Worm (Caenorhabditis elegans): Measurements from ENCODE around the gene F59E12.15.

F59E12.15 gene

ce11 chrII:5593377-5593932 lies 34.7 kb downstream of the F59E12.15 start, which contains the start of gene cdc-14 (continued):
- TF ChIP-seq rec-8 (tag; optimal IDR thresholded peaks at IDR 0.05) (no peak), hmg-20 (GFP tag; IDR thresholded peaks at IDR 0.05) (no peak), ceh-100 (GFP tag; IDR thresholded peaks at IDR 0.05) (peak; percentile 52; the same call in 1 of the 2 replicates), madf-3 (GFP tag; IDR thresholded peaks at IDR 0.05) (no peak), unc-62 (GFP tag; optimal IDR thresholded peaks at IDR 0.05) (no peak), lir-1 (GFP tag; conservative IDR thresholded peaks at IDR 0.05) (no peak), ztf-28 (GFP tag; IDR thresholded peaks at IDR 0.05) (no peak), Y95B8A.8 (GFP tag; IDR thresholded peaks at IDR 0.05) (no peak), mel-28 (tag; optimal IDR thresholded peaks at IDR 0.05; ENCODE audit: borderline replicate concordance) (no peak), madf-6 (GFP tag; IDR thresholded peaks at IDR 0.05) (no peak), chd-7 (tag; optimal IDR thresholded peaks at IDR 0.05) (peak; percentile 11), B0019.2 (GFP tag; conservative IDR thresholded peaks at IDR 0.05) (no peak), snpc-3.4 (tag; optimal IDR thresholded peaks at IDR 0.05) (no peak), ceh-79 (tag; optimal IDR thresholded peaks at IDR 0.05) (no peak), sptf-2 (GFP tag; optimal IDR thresholded peaks at IDR 0.05) (no peak), C06A6.2 (GFP tag; conservative IDR thresholded peaks at IDR 0.05) (no peak), ceh-58 (GFP tag; IDR thresholded peaks at IDR 0.05) (no peak), Y56A3A.18 (GFP tag; IDR thresholded peaks at IDR 0.05) (no peak), nhr-27 (tag; optimal IDR thresholded peaks at IDR 0.05) (no peak), hlh-12 (tag; optimal IDR thresholded peaks at IDR 0.05) (no peak), bed-2 (GFP tag; IDR thresholded peaks at IDR 0.05) (no peak), let-526 (GFP tag; IDR thresholded peaks at IDR 0.05) (no peak), Y67H2A.10 (GFP tag; conservative IDR thresholded peaks at IDR 0.05) (no peak), somi-1 (GFP tag; optimal IDR thresholded peaks at IDR 0.05) (peak; percentile 57), egrh-3 (GFP tag; IDR thresholded peaks at IDR 0.05) (no peak), athp-1 (tag; optimal IDR thresholded peaks at IDR 0.05) (no peak), ama-1 (optimal IDR thresholded peaks at IDR 0.05) (no peak), ama-1 (GFP tag; optimal IDR thresholded peaks at IDR 0.05) (no peak), F23B12.7 (tag; optimal IDR thresholded peaks at IDR 0.05; ENCODE audit: insufficient read depth) (no peak), aptf-2 (GFP tag; conservative IDR thresholded peaks at IDR 0.05) (no peak)

DNA sequence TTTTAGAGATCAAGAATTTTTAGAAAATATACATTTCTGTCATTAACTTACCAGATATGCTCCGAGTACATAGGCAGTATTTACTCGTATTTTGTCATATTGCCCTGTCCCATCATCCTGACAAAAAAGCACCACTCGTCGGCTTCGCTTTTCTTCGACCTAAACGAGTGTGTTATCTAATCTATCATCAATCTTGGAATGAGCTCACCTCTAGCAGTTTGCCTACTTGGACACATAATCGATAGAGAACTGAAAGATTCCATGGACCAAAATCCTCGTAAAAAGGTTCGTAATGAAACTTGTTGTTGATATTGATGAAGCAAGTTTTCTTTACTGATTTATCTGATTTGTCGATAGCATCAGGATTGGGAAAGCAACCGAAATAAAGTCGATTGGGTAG lies 35.3 kb downstream of the F59E12.15 start:
- TF ChIP-seq rcor-1 (GFP tag; IDR thresholded peaks at IDR 0.05) (no peak), Y79H2A.3 (GFP tag; conservative IDR thresholded peaks at IDR 0.05) (no peak), madf-6 (GFP tag; IDR thresholded peaks at IDR 0.05) (no peak), K12H6.12 (tag; optimal IDR thresholded peaks at IDR 0.05) (no peak), F57C9.4 (tag; optimal IDR thresholded peaks at IDR 0.05) (no peak), rpc-1 (optimal IDR thresholded peaks at IDR 0.05) (no peak), rpc-1 (tag; optimal IDR thresholded peaks at IDR 0.05) (no peak), hsf-1 (GFP tag; IDR thresholded peaks at IDR 0.05) (no peak), pbrm-1 (GFP tag; IDR thresholded peaks at IDR 0.05) (no peak), attf-6 (GFP tag; IDR thresholded peaks at IDR 0.05) (no peak), F23B12.7 (tag; optimal IDR thresholded peaks at IDR 0.05; ENCODE audit: insufficient read depth) (no peak)
